Worm (Caenorhabditis elegans): ENCODE measurements around the gene C55A6.11.

DNA sequence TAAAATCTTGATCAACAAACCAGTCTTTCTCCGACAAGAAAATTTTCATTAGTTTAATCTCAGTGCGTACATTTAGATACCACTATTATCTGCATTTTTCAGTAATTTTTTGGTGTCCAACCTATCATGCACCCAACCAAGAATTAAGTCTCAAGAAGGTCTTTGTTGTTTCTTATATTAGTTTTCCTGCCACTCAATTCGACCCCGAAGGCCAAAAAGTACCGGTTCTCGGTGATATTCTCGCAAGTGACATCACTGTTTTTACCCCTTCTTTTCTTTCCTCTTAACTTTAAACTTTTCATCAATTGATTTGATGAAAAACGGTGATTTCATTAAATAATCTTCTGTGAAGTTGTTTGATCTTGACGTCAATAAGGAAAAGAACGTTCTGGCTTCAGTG, 23.2 kb downstream of the C55A6.11 start, which contains the start of gene F38B7.2:
- TF ChIP-seq ceh-9 (tag; optimal IDR thresholded peaks at IDR 0.05) (no peak), elt-3 (tag; optimal IDR thresholded peaks at IDR 0.05) (no peak)
